Fruit fly (Drosophila melanogaster): ENCODE results near the gene CG16984.

Gene CG16984

DNA sequence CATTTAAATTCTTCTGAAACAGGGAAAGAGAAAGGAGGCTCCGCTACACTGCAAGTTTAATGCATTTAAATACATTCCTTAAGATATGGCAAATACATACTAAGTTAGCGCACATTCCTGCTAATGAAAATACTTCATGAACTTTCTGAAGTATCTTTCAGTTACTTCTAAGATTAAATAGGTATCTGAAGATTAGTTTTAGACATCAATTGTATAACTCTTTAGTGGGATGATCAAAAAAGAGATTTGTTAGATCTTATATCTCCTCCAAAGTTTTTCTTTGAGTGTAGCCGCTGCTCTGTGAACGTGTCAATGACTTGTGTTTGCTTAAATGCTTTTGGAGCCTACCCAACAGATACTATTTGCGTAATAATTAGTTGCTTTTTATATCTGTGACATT, 20.3 kb upstream of the CG16984 start:
- TF ChIP-seq net (GFP tag; optimal IDR thresholded peaks at IDR 0.05): peak; percentile 39
- peak; percentile 10 for TF ChIP-seq CG34406 (GFP tag; optimal IDR thresholded peaks at IDR 0.05)
- TF ChIP-seq achi (GFP tag; optimal IDR thresholded peaks at IDR 0.05): peak; percentile 36
- peak; percentile 1 for TF ChIP-seq spab (GFP tag; optimal IDR thresholded peaks at IDR 0.05)
- no peak for TF ChIP-seq Sox15 (GFP tag; optimal IDR thresholded peaks at IDR 0.05)
- peak; percentile 56 for TF ChIP-seq CG3919 (GFP tag; optimal IDR thresholded peaks at IDR 0.05)
- no peak for TF ChIP-seq CG11902 (GFP tag; optimal IDR thresholded peaks at IDR 0.05)
- no peak for TF ChIP-seq CG16779 (tag; optimal IDR thresholded peaks at IDR 0.05)
- TF ChIP-seq topi (GFP tag; optimal IDR thresholded peaks at IDR 0.05): peak; percentile 53
- no peak for TF ChIP-seq dac (GFP tag; optimal IDR thresholded peaks at IDR 0.05)
- TF ChIP-seq Sox14 (GFP tag; optimal IDR thresholded peaks at IDR 0.05): no peak
- TF ChIP-seq CG32006 (GFP tag; optimal IDR thresholded peaks at IDR 0.05): peak; percentile 63
- no peak for TF ChIP-seq CG6854 (GFP tag; optimal IDR thresholded peaks at IDR 0.05)
- no peak for TF ChIP-seq CG1621 (tag; optimal IDR thresholded peaks at IDR 0.05)
- TF ChIP-seq Smox (GFP tag; optimal IDR thresholded peaks at IDR 0.05): no peak
- TF ChIP-seq Lpt (GFP tag; optimal IDR thresholded peaks at IDR 0.05): peak; percentile 18
- TF ChIP-seq pdm3 (GFP tag; optimal IDR thresholded peaks at IDR 0.05): peak; percentile 49
- 0 out of 2 replicates have a peak, but pooled peaks have one; percentile 6 for TF ChIP-seq CG11294 (GFP tag; IDR thresholded peaks at IDR 0.05)
- peak; percentile 32 for TF ChIP-seq OdsH (GFP tag; optimal IDR thresholded peaks at IDR 0.05)
- peak; percentile 35 for TF ChIP-seq CG6276 (GFP tag; optimal IDR thresholded peaks at IDR 0.05)
- peak; percentile 37 for TF ChIP-seq CG3032 (tag; optimal IDR thresholded peaks at IDR 0.05)
- TF ChIP-seq ss (GFP tag; optimal IDR thresholded peaks at IDR 0.05): no peak
- no peak for TF ChIP-seq fd85E (GFP tag; optimal IDR thresholded peaks at IDR 0.05)
- peak; percentile 6 for TF ChIP-seq Hr39 (GFP tag; optimal IDR thresholded peaks at IDR 0.05)
- peak; percentile 72 for TF ChIP-seq CG15336 (GFP tag; IDR thresholded peaks at IDR 0.05)
- peak; percentile 29 for TF ChIP-seq Eip75B (GFP tag; optimal IDR thresholded peaks at IDR 0.05)
- TF ChIP-seq Ets96B (tag; optimal IDR thresholded peaks at IDR 0.05): peak; percentile 39
- no peak for TF ChIP-seq Hr38 (GFP tag; optimal IDR thresholded peaks at IDR 0.05)
- TF ChIP-seq CG6792 (GFP tag; optimal IDR thresholded peaks at IDR 0.05): peak; percentile 33
- TF ChIP-seq Hr4 (GFP tag; optimal IDR thresholded peaks at IDR 0.05): peak; percentile 64
- peak; percentile 11 for TF ChIP-seq lz (GFP tag; optimal IDR thresholded peaks at IDR 0.05)
- no peak for TF ChIP-seq Gug (GFP tag; IDR thresholded peaks at IDR 0.05)
- no peak for TF ChIP-seq CG8319 (GFP tag; optimal IDR thresholded peaks at IDR 0.05)
- TF ChIP-seq dsx (GFP tag; optimal IDR thresholded peaks at IDR 0.05; ENCODE audit: poor library complexity, severe bottlenecking): peak; percentile 14
- TF ChIP-seq CG9139 (GFP tag; optimal IDR thresholded peaks at IDR 0.05): no peak
- no peak for TF ChIP-seq esn (GFP tag; optimal IDR thresholded peaks at IDR 0.05)
- TF ChIP-seq CG8119 (GFP tag; IDR thresholded peaks at IDR 0.05): peak; percentile 65
- no peak for TF ChIP-seq Ets21C (GFP tag; optimal IDR thresholded peaks at IDR 0.05)
- no peak for TF ChIP-seq Sox102F (GFP tag; optimal IDR thresholded peaks at IDR 0.05)
- TF ChIP-seq CG6808 (GFP tag; optimal IDR thresholded peaks at IDR 0.05): peak; percentile 19
- TF ChIP-seq CG8632 (GFP tag; optimal IDR thresholded peaks at IDR 0.05): no peak
- no peak for TF ChIP-seq Met (GFP tag; optimal IDR thresholded peaks at IDR 0.05)
- TF ChIP-seq CG31627 (GFP tag; optimal IDR thresholded peaks at IDR 0.05): no peak
- peak in 1 of 2 experiments; percentile 5 for TF ChIP-seq salr (GFP tag; optimal IDR thresholded peaks at IDR 0.05)
- peak; percentile 44 for TF ChIP-seq CG7368 (GFP tag; optimal IDR thresholded peaks at IDR 0.05)
- TF ChIP-seq CG10669 (GFP tag; optimal IDR thresholded peaks at IDR 0.05): peak; percentile 21
- TF ChIP-seq cyc (GFP tag; optimal IDR thresholded peaks at IDR 0.05): peak; percentile 27
- peak; percentile 45 for TF ChIP-seq svp (GFP tag)
- peak; percentile 56 for TF ChIP-seq eg (GFP tag; IDR thresholded peaks at IDR 0.05)
- peak; percentile 18 for TF ChIP-seq acj6 (GFP tag; optimal IDR thresholded peaks at IDR 0.05)
- TF ChIP-seq CG11762 (GFP tag; optimal IDR thresholded peaks at IDR 0.05; ENCODE audit: insufficient read depth): peak; percentile 43
- peak; percentile 10 for TF ChIP-seq CG4318 (GFP tag; optimal IDR thresholded peaks at IDR 0.05)
- TF ChIP-seq fkh (GFP tag; optimal IDR thresholded peaks at IDR 0.05): peak; percentile 17

Data from whole organism, prepupa.